Worm (Caenorhabditis elegans) whole organism, L1 larva: ENCODE results near the gene C15C8.7.

Source experiments
- aha-1 ChIP-seq: fragments of 150-350 bp; optimal IDR thresholded peaks from 2 replicates; lab custom pipeline; 2014; ENCODE audit warnings: missing biosample characterization, missing genetic modification characterization
- aly-2 ChIP-seq: fragments of 150-350 bp; optimal IDR thresholded peaks from 2 replicates; lab custom pipeline; 2014; ENCODE audit warnings: missing biosample characterization, missing genetic modification characterization
- ama-1 ChIP-seq: fragments of 150-350 bp; optimal IDR thresholded peaks from 2 replicates; lab custom pipeline; 2014
- blmp-1 ChIP-seq: fragments of 150-350 bp; optimal IDR thresholded peaks from 2 replicates; lab custom pipeline; 2014; ENCODE audit warnings: missing biosample characterization, missing genetic modification characterization
- egl-27 ChIP-seq, 2 experiments: fragments of 150-350 bp in 1 of 2; sonication (generic microtip); optimal IDR thresholded peaks; 3 replicates each; lab custom pipeline; 2017 to 2018; ENCODE audit warnings: missing biosample characterization in 2 of 2, missing genetic modification characterization in 2 of 2, missing genetic modification reagents in 2 of 2
- elt-2 ChIP-seq: sonication (generic microtip); optimal IDR thresholded peaks from 2 replicates; lab custom pipeline; 2016; ENCODE audit warnings: missing genetic modification characterization, mild to moderate bottlenecking, inconsistent platforms, missing compliant biosample characterization, missing genetic modification reagents
- lin-39 ChIP-seq: fragments of 150-350 bp; optimal IDR thresholded peaks from 2 replicates; lab custom pipeline; 2014; ENCODE audit warnings: missing biosample characterization, missing genetic modification reagents, missing genetic modification characterization
- nhr-237 ChIP-seq: fragments of 150-350 bp; optimal IDR thresholded peaks from 2 replicates; lab custom pipeline; 2014; ENCODE audit warnings: missing biosample characterization, missing genetic modification characterization
- nhr-77 ChIP-seq: fragments of 150-350 bp; optimal IDR thresholded peaks from 2 replicates; lab custom pipeline; 2014; ENCODE audit warnings: missing biosample characterization, missing genetic modification characterization
- pax-3 ChIP-seq: fragments of 200-800 bp; sonication (Bioruptor generic); optimal IDR thresholded peaks from 2 replicates; lab custom pipeline; 2018; ENCODE audit warnings: mild to moderate bottlenecking, missing genetic modification characterization, moderate library complexity, missing compliant biosample characterization
- skn-1 ChIP-seq: fragments of 150-350 bp; optimal IDR thresholded peaks from 2 replicates; lab custom pipeline; 2014; ENCODE audit warnings: missing biosample characterization, missing genetic modification characterization
- sox-4 ChIP-seq: sonication (generic microtip); optimal IDR thresholded peaks from 2 replicates; lab custom pipeline; 2016; ENCODE audit warnings: missing genetic modification characterization, missing compliant biosample characterization
- swsn-7 ChIP-seq: sonication (generic microtip); optimal IDR thresholded peaks from 2 replicates; lab custom pipeline; 2016; ENCODE audit warnings: missing genetic modification characterization, missing compliant biosample characterization

DNA sequence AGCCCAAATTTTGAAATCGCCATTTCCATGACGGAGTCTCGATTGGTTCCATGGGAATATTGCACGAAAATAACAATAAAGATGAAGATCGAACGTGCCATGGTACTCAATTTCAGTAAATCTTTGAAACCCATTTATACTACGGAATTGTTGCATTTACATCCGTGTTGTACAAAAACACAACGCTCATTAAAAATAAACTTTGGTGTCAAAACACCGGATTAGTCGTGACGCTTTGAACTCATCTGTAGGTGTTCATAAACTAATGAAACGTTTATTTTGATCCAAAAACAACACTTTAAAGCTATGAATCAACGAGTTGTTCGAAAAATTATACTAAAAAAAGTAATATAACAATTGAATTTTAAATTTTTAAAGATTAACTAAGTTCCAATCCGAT lies 30.7 kb downstream of the C15C8.7 start, which contains the start of gene R11D1.4:
- no peak for TF ChIP-seq aly-2 (tag; lab: Kevin White, UChicago)
- TF ChIP-seq pax-3 (tag; lab: Kevin White, UChicago) = no peak
- TF ChIP-seq egl-27 (tag; optimal IDR thresholded peaks at IDR 0.05; lab: Kevin White, UChicago) = no peak
- no peak for TF ChIP-seq elt-2 (tag; lab: Kevin White, UChicago)
- no peak for TF ChIP-seq sox-4
- no peak for TF ChIP-seq ama-1 (lab: Kevin White, UChicago)
- TF ChIP-seq swsn-7 (tag; lab: Kevin White, UChicago) = no peak
- no peak for TF ChIP-seq lin-39
- TF ChIP-seq nhr-237 = no peak
- TF ChIP-seq aha-1 (tag; lab: Kevin White, UChicago) = no peak
- TF ChIP-seq blmp-1 (tag; lab: Kevin White, UChicago) = no peak
- TF ChIP-seq skn-1 (tag; lab: Kevin White, UChicago) = no peak
- TF ChIP-seq nhr-77 = no peak
